Worm (Caenorhabditis elegans) whole organism, early embryonic: Measurements from ENCODE around the gene K03B4.9.

Experiments
- aly-1 ChIP-seq: sonication (generic microtip); optimal IDR thresholded peaks from 2 replicates; lab custom pipeline; 2016; ENCODE audit warnings: missing genetic modification characterization, missing compliant biosample characterization
- ama-1 ChIP-seq: fragments of 150-350 bp; optimal IDR thresholded peaks from 2 replicates; lab custom pipeline; 2014
- ceh-13 ChIP-seq: fragments of 200-800 bp; sonication (Bioruptor generic); optimal IDR thresholded peaks from 2 replicates; lab custom pipeline; 2018; ENCODE audit warnings: mild to moderate bottlenecking, missing genetic modification characterization, missing compliant biosample characterization
- ceh-36 ChIP-seq: sonication (generic microtip); optimal IDR thresholded peaks from 2 replicates; lab custom pipeline; 2016; ENCODE audit warnings: missing genetic modification characterization, inconsistent platforms, missing compliant biosample characterization
- flt-1 ChIP-seq: fragments of 200-800 bp; sonication (Bioruptor generic); IDR thresholded peaks from 2 replicates; pipeline ENCODE4 v1.3.6; 2022; ENCODE audit warnings: missing genetic modification characterization, missing compliant biosample characterization
- hnd-1 ChIP-seq: sonication (generic microtip); optimal IDR thresholded peaks from 2 replicates; lab custom pipeline; 2016; ENCODE audit warnings: missing genetic modification characterization, missing compliant biosample characterization
- scrt-1 ChIP-seq: fragments of 200-800 bp; sonication (Bioruptor generic); IDR thresholded peaks from 2 replicates; pipeline ENCODE4 v1.3.6; 2022; ENCODE audit warnings: missing genetic modification characterization, missing compliant biosample characterization
- sea-1 ChIP-seq: fragments of 200-800 bp; sonication (Bioruptor generic); conservative IDR thresholded peaks from 2 replicates; pipeline ENCODE4 v1.3.6; 2022; ENCODE audit warnings: missing genetic modification characterization, missing compliant biosample characterization
- tbx-11 ChIP-seq: fragments of 200-800 bp; sonication (Bioruptor generic); IDR thresholded peaks from 2 replicates; pipeline ENCODE4 v1.3.6; 2022; ENCODE audit warnings: missing genetic modification characterization, missing compliant biosample characterization

- no peak for TF ChIP-seq ama-1 (lab: Kevin White, UChicago)
- TF ChIP-seq scrt-1, result peak; percentile 76
- peak; percentile 47 for TF ChIP-seq aly-1 (tag; lab: Kevin White, UChicago)
- no peak for TF ChIP-seq tbx-11 (GFP tag; lab: Robert Waterston, UW)
- no peak for TF ChIP-seq ceh-13 (GFP tag; lab: Kevin White, UChicago)
- no peak for TF ChIP-seq hnd-1
- no peak for TF ChIP-seq flt-1 (GFP tag; lab: Robert Waterston, UW)
- TF ChIP-seq ceh-36 (tag; lab: Kevin White, UChicago), result no peak
- TF ChIP-seq sea-1, result no peak
Measured at ce11 chrV:4647857-4648256, 24.5 kb downstream of the K03B4.9 start, which contains the start of gene F41F3.3.
